Worm (Caenorhabditis elegans): ENCODE measurements around the gene str-9.
A peak's percentile ranks its signal among the peaks of the same experiment; 100 is the strongest.

The str-9 gene

DNA sequence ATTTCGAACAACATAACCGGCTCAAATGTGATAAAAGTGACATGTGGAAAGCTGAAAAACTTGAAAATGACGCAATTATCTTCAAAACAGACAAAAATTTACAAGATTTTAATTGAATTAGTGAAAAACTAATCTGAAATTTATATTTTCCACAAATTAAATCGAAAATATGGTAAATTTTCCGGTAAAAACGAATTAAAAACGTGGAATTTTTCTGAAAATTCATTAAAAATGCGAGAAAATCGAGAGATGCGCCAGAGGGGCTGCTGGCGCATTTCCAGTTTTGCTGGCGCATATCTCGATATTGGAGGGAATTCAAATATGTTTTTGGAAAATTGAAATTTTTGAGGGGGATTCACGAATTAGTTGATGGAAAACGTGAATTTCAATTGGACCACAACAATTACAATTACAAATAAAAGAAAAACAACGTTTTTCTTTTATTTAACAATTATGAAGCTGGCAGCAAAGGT lies 7.6 kb downstream of the str-9 start, which contains the start of the genes haf-3 and F57A10.2 (continued):
- peak; percentile 60 for TF ChIP-seq ceh-90 (tag; optimal IDR thresholded peaks at IDR 0.05)
- TF ChIP-seq C34B4.2 (tag; optimal IDR thresholded peaks at IDR 0.05), result peak; percentile 6
- TF ChIP-seq isw-1 (GFP tag; IDR thresholded peaks at IDR 0.05), result peak; percentile 91
- peak; percentile 11 for TF ChIP-seq hpl-2 (GFP tag; optimal IDR thresholded peaks at IDR 0.05)
- TF ChIP-seq Y116A8C.19 (tag; optimal IDR thresholded peaks at IDR 0.05; ENCODE audit: borderline replicate concordance), result no peak
- TF ChIP-seq xbp-1 (tag; optimal IDR thresholded peaks at IDR 0.05), result peak; percentile 95
- TF ChIP-seq lin-39 (tag; optimal IDR thresholded peaks at IDR 0.05), result peak; percentile 94
- TF ChIP-seq elt-3 (tag; optimal IDR thresholded peaks at IDR 0.05), result peak in 5 of 6 experiments; percentile 25 to 90 (median 45)
- TF ChIP-seq lin-13 (GFP tag; optimal IDR thresholded peaks at IDR 0.05), result peak; percentile 91
- TF ChIP-seq C16A3.4 (tag; optimal IDR thresholded peaks at IDR 0.05), result peak; percentile 90
- no peak for TF ChIP-seq nhr-76 (tag; optimal IDR thresholded peaks at IDR 0.05)
- TF ChIP-seq nhr-12 (tag; optimal IDR thresholded peaks at IDR 0.05), result no peak
- TF ChIP-seq jun-1 (tag; optimal IDR thresholded peaks at IDR 0.05), result peak; percentile 82
- TF ChIP-seq unc-86 (tag; optimal IDR thresholded peaks at IDR 0.05), result peak; percentile 92
- TF ChIP-seq nhr-20 (tag; optimal IDR thresholded peaks at IDR 0.05), result peak; percentile 95
- TF ChIP-seq nhr-90 (tag; optimal IDR thresholded peaks at IDR 0.05; ENCODE audit: poor library complexity), result peak; percentile 96
- peak; percentile 92 for TF ChIP-seq snpc-4 (tag; optimal IDR thresholded peaks at IDR 0.05)
- peak; percentile 97 to 99 for TF ChIP-seq efl-1 (optimal IDR thresholded peaks at IDR 0.05)
- peak; percentile 99 to 100 for TF ChIP-seq efl-1 (GFP tag; optimal IDR thresholded peaks at IDR 0.05 in 1 of 2)
- no peak for TF ChIP-seq pag-3 (tag; optimal IDR thresholded peaks at IDR 0.05; ENCODE audit: borderline replicate concordance, insufficient read depth)
- TF ChIP-seq nhr-237 (tag; optimal IDR thresholded peaks at IDR 0.05), result peak; percentile 50
- TF ChIP-seq sox-4 (tag; optimal IDR thresholded peaks at IDR 0.05), result peak; percentile 87
- TF ChIP-seq ama-1 (optimal IDR thresholded peaks at IDR 0.05), result peak; percentile 53
- peak; percentile 90 for TF ChIP-seq unc-130 (tag; optimal IDR thresholded peaks at IDR 0.05)
- TF ChIP-seq tbx-2 (tag; optimal IDR thresholded peaks at IDR 0.05), result peak; percentile 94
- no peak for TF ChIP-seq nhr-84 (tag; optimal IDR thresholded peaks at IDR 0.05)
- peak; percentile 97 for TF ChIP-seq dsc-1 (tag; optimal IDR thresholded peaks at IDR 0.05)
- TF ChIP-seq nhr-11 (tag; optimal IDR thresholded peaks at IDR 0.05), result peak; percentile 90
- no peak for TF ChIP-seq vab-15 (tag; optimal IDR thresholded peaks at IDR 0.05)
- TF ChIP-seq rnt-1 (tag; optimal IDR thresholded peaks at IDR 0.05), result peak; percentile 97
- TF ChIP-seq irx-1 (tag; optimal IDR thresholded peaks at IDR 0.05), result peak; percentile 92
- peak; percentile 4 to 83 for TF ChIP-seq ztf-11 (tag; optimal IDR thresholded peaks at IDR 0.05)
- no peak for TF ChIP-seq unc-62 (GFP tag; optimal IDR thresholded peaks at IDR 0.05)
- peak; percentile 58 for TF ChIP-seq zag-1 (tag; optimal IDR thresholded peaks at IDR 0.05)
- TF ChIP-seq ztf-4 (tag; optimal IDR thresholded peaks at IDR 0.05), result peak; percentile 70
- peak; percentile 96 to 97 (median 97) for TF ChIP-seq ceh-82 (tag; optimal IDR thresholded peaks at IDR 0.05)
- peak; percentile 97 for TF ChIP-seq snu-23 (GFP tag; optimal IDR thresholded peaks at IDR 0.05)
- TF ChIP-seq fkh-8 (tag; optimal IDR thresholded peaks at IDR 0.05), result peak; percentile 92
- peak; percentile 45 for TF ChIP-seq mef-2 (tag; optimal IDR thresholded peaks at IDR 0.05)
- peak; percentile 88 for TF ChIP-seq lin-15B (tag; optimal IDR thresholded peaks at IDR 0.05)

ce11 chrV:15767385-15767784 lies 8.8 kb downstream of the str-9 start:
- peak; percentile 17; the same call in 1 of the 2 replicates for TF ChIP-seq nhr-19 (GFP tag; conservative IDR thresholded peaks at IDR 0.05)

ce11 chrV:15769072-15769471 lies 10.5 kb downstream of the str-9 start, which contains the start of gene F57A10.4:
F57A10.4 (plus strand) TSS chrV:15769438.
- no peak for TF ChIP-seq unc-86 (tag; optimal IDR thresholded peaks at IDR 0.05)
- TF ChIP-seq ama-1 (optimal IDR thresholded peaks at IDR 0.05), result no peak
- TF ChIP-seq efl-1 (optimal IDR thresholded peaks at IDR 0.05), result no peak
- TF ChIP-seq efl-1 (GFP tag; optimal IDR thresholded peaks at IDR 0.05 in 1 of 2), result peak in 1 of 2 experiments; percentile 81
- no peak for TF ChIP-seq rnt-1 (tag; optimal IDR thresholded peaks at IDR 0.05)

Data from whole organism, L1 larva.